Worm (Caenorhabditis elegans) whole organism, L3 larva: ENCODE data around the gene gem-1.

Experiments
- R02D3.7 ChIP-seq: fragments of 150-350 bp; optimal IDR thresholded peaks from 2 replicates; lab custom pipeline; 2014; ENCODE audit warnings: missing biosample characterization, missing genetic modification characterization
- nhr-237 ChIP-seq: fragments of 150-350 bp; optimal IDR thresholded peaks from 2 replicates; lab custom pipeline; 2014; ENCODE audit warnings: missing biosample characterization, missing genetic modification characterization
- snpc-4 ChIP-seq: fragments of 150-350 bp; optimal IDR thresholded peaks from 2 replicates; lab custom pipeline; 2014; ENCODE audit warnings: missing biosample characterization, missing genetic modification characterization

DNA sequence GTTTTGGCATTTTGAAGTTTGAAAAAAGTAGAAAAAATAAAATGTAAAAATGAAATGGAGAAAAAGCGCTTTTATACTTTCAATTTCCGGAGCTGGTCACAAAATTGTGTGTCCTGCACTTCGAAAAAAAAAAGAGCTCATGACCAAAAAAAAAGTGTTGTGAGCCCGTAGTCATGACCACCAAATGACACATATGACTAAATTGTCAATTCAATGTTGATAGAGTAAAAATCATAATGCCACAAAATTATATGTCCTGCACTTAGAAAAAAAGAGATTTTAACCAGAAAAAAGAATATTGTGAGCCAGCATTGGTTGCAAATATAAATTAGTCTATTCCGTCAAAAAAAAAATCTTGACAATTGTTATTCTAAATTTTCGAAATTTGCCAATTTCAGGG, 22.4 kb upstream of the gem-1 start, which contains the start of gene F02C12.2:
- TF ChIP-seq R02D3.7 (tag; lab: Kevin White, UChicago) (no peak), snpc-4 (no peak), nhr-237 (tag; lab: Kevin White, UChicago) (no peak)
